Fruit fly (Drosophila melanogaster) whole organism, embryonic: Measurements from ENCODE around the gene BORCS5.

Source experiments
- Asciz ChIP-seq: fragments of 200-800 bp; sonication (Bioruptor generic); optimal IDR thresholded peaks from 2 replicates; lab custom pipeline; 2017; ENCODE audit warnings: missing biosample characterization, mild to moderate bottlenecking, missing genetic modification characterization, missing genetic modification reagents
- Atf3 ChIP-seq: fragments of 200-800 bp; sonication (Bioruptor generic); optimal IDR thresholded peaks from 3 replicates; lab custom pipeline; 2016; ENCODE audit warnings: missing biosample characterization, missing genetic modification characterization
- CG10366 ChIP-seq: fragments of 200-800 bp; sonication (Bioruptor generic); IDR thresholded peaks from 2 replicates; pipeline ENCODE4 v1.3.6; 2022; ENCODE audit warnings: missing biosample characterization, missing genetic modification characterization
- CG10654 ChIP-seq: fragments of 200-800 bp; sonication (Bioruptor generic); optimal IDR thresholded peaks from 2 replicates; lab custom pipeline; 2016; ENCODE audit warnings: missing biosample characterization, missing genetic modification characterization
- CG11456 ChIP-seq: fragments of 200-800 bp; sonication (Bioruptor generic); IDR thresholded peaks from 3 replicates; pipeline ENCODE4 v1.3.6; 2022; ENCODE audit warnings: missing biosample characterization, missing genetic modification characterization
- CG11695 ChIP-seq: fragments of 200-800 bp; sonication (Bioruptor generic); IDR thresholded peaks from 3 replicates; pipeline ENCODE4 v1.3.6; 2022; ENCODE audit warnings: missing biosample characterization, missing genetic modification characterization
- CG11723 ChIP-seq: fragments of 200-800 bp; sonication (Bioruptor generic); optimal IDR thresholded peaks from 2 replicates; lab custom pipeline; 2017; ENCODE audit warnings: missing biosample characterization, mild to moderate bottlenecking, missing genetic modification characterization
- CG1233 ChIP-seq: fragments of 200-800 bp; sonication (Bioruptor generic); optimal IDR thresholded peaks from 4 replicates; lab custom pipeline; 2018; ENCODE audit warnings: missing biosample characterization, mild to moderate bottlenecking, missing genetic modification characterization
- CG13287 ChIP-seq: fragments of 200-800 bp; sonication (Bioruptor generic); IDR thresholded peaks from 2 replicates; pipeline ENCODE4 v1.3.6; 2022; ENCODE audit warnings: missing biosample characterization, missing genetic modification characterization; ENCODE audit not compliant: partially characterized antibody
- CG15011 ChIP-seq: fragments of 200-800 bp; sonication (Bioruptor generic); optimal IDR thresholded peaks from 3 replicates; lab custom pipeline; 2018; ENCODE audit warnings: missing biosample characterization, mild to moderate bottlenecking, missing genetic modification characterization
- CG16863 ChIP-seq: fragments of 200-800 bp; sonication (Bioruptor generic); optimal IDR thresholded peaks from 3 replicates; lab custom pipeline; 2016; ENCODE audit warnings: missing biosample characterization, missing genetic modification characterization
- CG1792 ChIP-seq: fragments of 200-800 bp; sonication (Bioruptor generic); optimal IDR thresholded peaks from 2 replicates; lab custom pipeline; 2016; ENCODE audit warnings: missing biosample characterization, missing genetic modification characterization
- CG2199 ChIP-seq: fragments of 200-800 bp; sonication (Bioruptor generic); IDR thresholded peaks from 3 replicates; pipeline ENCODE4 v1.3.6; 2022; ENCODE audit warnings: missing biosample characterization, missing genetic modification characterization
- CG2678 ChIP-seq: fragments of 200-800 bp; sonication (Bioruptor generic); optimal IDR thresholded peaks from 3 replicates; lab custom pipeline; 2019; ENCODE audit warnings: missing biosample characterization, mild to moderate bottlenecking, missing genetic modification characterization, moderate library complexity
- CG34224 ChIP-seq: fragments of 200-800 bp; sonication (Bioruptor generic); IDR thresholded peaks from 3 replicates; pipeline ENCODE4 v1.3.6; 2022; ENCODE audit warnings: missing biosample characterization, missing genetic modification characterization; ENCODE audit not compliant: partially characterized antibody
- CG3838 ChIP-seq: fragments of 200-800 bp; sonication (Bioruptor generic); optimal IDR thresholded peaks from 3 replicates; lab custom pipeline; 2016; ENCODE audit warnings: missing biosample characterization, missing genetic modification characterization
- CG6175 ChIP-seq: fragments of 200-800 bp; sonication (Bioruptor generic); IDR thresholded peaks from 3 replicates; pipeline ENCODE4 v1.3.6; 2022; ENCODE audit warnings: missing biosample characterization, missing genetic modification characterization
- CG7745 ChIP-seq: fragments of 200-800 bp; sonication (Bioruptor generic); optimal IDR thresholded peaks from 2 replicates; lab custom pipeline; 2018; ENCODE audit warnings: missing biosample characterization, mild to moderate bottlenecking, missing genetic modification characterization, moderate library complexity
- CG8359 ChIP-seq: fragments of 200-800 bp; sonication (Bioruptor generic); optimal IDR thresholded peaks from 2 replicates; lab custom pipeline; 2017; ENCODE audit warnings: missing biosample characterization, mild to moderate bottlenecking, missing genetic modification characterization, borderline replicate concordance
- Dll ChIP-seq: fragments of 200-800 bp; sonication (Bioruptor generic); IDR thresholded peaks from 4 replicates; pipeline ENCODE4 v1.3.6; 2022; ENCODE audit warnings: missing biosample characterization, missing genetic modification characterization; ENCODE audit not compliant: partially characterized antibody
- E2f1 ChIP-seq: fragments of 200-800 bp; sonication (Bioruptor generic); IDR thresholded peaks from 2 replicates; pipeline ENCODE4 v1.3.6; 2022; ENCODE audit warnings: missing biosample characterization, missing genetic modification characterization
- Hmx ChIP-seq: fragments of 200-800 bp; sonication (Bioruptor generic); optimal IDR thresholded peaks from 2 replicates; lab custom pipeline; 2016; ENCODE audit warnings: missing biosample characterization, missing genetic modification characterization
- Lhr ChIP-seq: fragments of 200-800 bp; sonication (Bioruptor generic); optimal IDR thresholded peaks from 3 replicates; lab custom pipeline; 2017; ENCODE audit warnings: mild to moderate bottlenecking, missing biosample characterization, missing genetic modification reagents, missing genetic modification characterization
- MESR4 ChIP-seq: fragments of 200-800 bp; sonication (Bioruptor generic); optimal IDR thresholded peaks from 2 replicates; lab custom pipeline; 2018; ENCODE audit warnings: missing biosample characterization, mild to moderate bottlenecking, missing genetic modification characterization, moderate library complexity
- Meics ChIP-seq: fragments of 200-800 bp; sonication (Bioruptor generic); optimal IDR thresholded peaks from 2 replicates; lab custom pipeline; 2017; ENCODE audit warnings: missing biosample characterization, mild to moderate bottlenecking, missing genetic modification characterization
- Oaz ChIP-seq: fragments of 200-800 bp; sonication (Bioruptor generic); IDR thresholded peaks from 2 replicates; pipeline ENCODE4 v1.3.6; 2022; ENCODE audit warnings: missing biosample characterization, missing genetic modification characterization
- Opbp ChIP-seq: fragments of 200-800 bp; sonication (Bioruptor generic); IDR thresholded peaks from 3 replicates; pipeline ENCODE4 v1.3.6; 2022; ENCODE audit warnings: missing biosample characterization, missing genetic modification characterization; ENCODE audit not compliant: partially characterized antibody
- Rfx ChIP-seq: fragments of 200-800 bp; sonication (Bioruptor generic); IDR thresholded peaks from 2 replicates; pipeline ENCODE4 v1.3.6; 2022; ENCODE audit warnings: missing biosample characterization, missing genetic modification characterization
- Rx ChIP-seq: fragments of 200-800 bp; sonication (Bioruptor generic); IDR thresholded peaks from 2 replicates; pipeline ENCODE4 v1.3.6; 2022; ENCODE audit warnings: missing biosample characterization, missing genetic modification characterization
- TFAM ChIP-seq: fragments of 200-800 bp; sonication (Bioruptor generic); optimal IDR thresholded peaks from 2 replicates; lab custom pipeline; 2017; ENCODE audit warnings: missing biosample characterization, missing genetic modification characterization, inconsistent platforms
- Taf1 ChIP-seq: fragments of 200-800 bp; sonication (Bioruptor generic); IDR thresholded peaks from 2 replicates; pipeline ENCODE4 v1.3.6; 2022; ENCODE audit warnings: missing biosample characterization, missing genetic modification characterization
- ab ChIP-seq: fragments of 200-800 bp; sonication (Bioruptor generic); optimal IDR thresholded peaks from 2 replicates; lab custom pipeline; 2016; ENCODE audit warnings: missing biosample characterization, missing genetic modification characterization
- al ChIP-seq: fragments of 200-800 bp; sonication (Bioruptor generic); IDR thresholded peaks from 2 replicates; pipeline ENCODE4 v1.3.6; 2022; ENCODE audit warnings: missing biosample characterization, missing genetic modification characterization
- ato ChIP-seq: fragments of 200-800 bp; sonication (Bioruptor generic); IDR thresholded peaks from 2 replicates; pipeline ENCODE4 v1.3.6; 2022; ENCODE audit warnings: missing biosample characterization, missing genetic modification characterization; ENCODE audit not compliant: partially characterized antibody
- cad ChIP-seq: fragments of >200 bp; optimal IDR thresholded peaks from 2 replicates; lab custom pipeline; 2017; ENCODE audit warnings: missing biosample characterization, missing genetic modification characterization
- corto ChIP-seq: fragments of 200-800 bp; sonication (Bioruptor generic); optimal IDR thresholded peaks from 2 replicates; lab custom pipeline; 2016; ENCODE audit warnings: missing biosample characterization, mild to moderate bottlenecking, missing genetic modification characterization, moderate library complexity
- croc ChIP-seq: fragments of 200-800 bp; sonication (Bioruptor generic); conservative IDR thresholded peaks from 3 replicates; pipeline ENCODE4 v1.3.6; 2022; ENCODE audit warnings: missing biosample characterization, missing genetic modification characterization
- dati ChIP-seq: fragments of 200-800 bp; sonication (Bioruptor generic); IDR thresholded peaks from 2 replicates; pipeline ENCODE4 v1.3.6; 2022; ENCODE audit warnings: missing biosample characterization, missing genetic modification characterization
- fu2 ChIP-seq: fragments of 200-800 bp; sonication (Bioruptor generic); optimal IDR thresholded peaks from 2 replicates; lab custom pipeline; 2016; ENCODE audit warnings: missing biosample characterization, missing genetic modification characterization
- gem ChIP-seq: fragments of 200-800 bp; sonication (Bioruptor generic); optimal IDR thresholded peaks from 2 replicates; lab custom pipeline; 2019; ENCODE audit warnings: missing biosample characterization, mild to moderate bottlenecking, missing genetic modification characterization, moderate library complexity
- klu ChIP-seq: fragments of 200-800 bp; sonication (Bioruptor generic); IDR thresholded peaks from 2 replicates; pipeline ENCODE4 v1.3.6; 2022; ENCODE audit warnings: missing biosample characterization, missing genetic modification characterization
- lov ChIP-seq, 2 experiments: fragments of 200-800 bp in 1 of 2; fragments of >200 bp in 1 of 2; sonication (Bioruptor generic) in 1 of 2; IDR thresholded peaks in 1 of 2; optimal IDR thresholded peaks in 1 of 2; 2 replicates in 1 of 2; 3 replicates in 1 of 2; pipeline versions ENCODE4 v1.3.6 to Lab custom; 2017 to 2022; ENCODE audit warnings: missing biosample characterization in 1 of 2, missing genetic modification characterization in 1 of 2
- odd ChIP-seq: fragments of 200-800 bp; sonication (Bioruptor generic); optimal IDR thresholded peaks from 2 replicates; lab custom pipeline; 2017; ENCODE audit warnings: missing biosample characterization, mild to moderate bottlenecking, missing genetic modification characterization
- pho ChIP-seq: fragments of 200-800 bp; sonication (Bioruptor generic); optimal IDR thresholded peaks from 2 replicates; lab custom pipeline; 2016; ENCODE audit warnings: missing biosample characterization, missing genetic modification characterization
- prd ChIP-seq, 3 experiments: fragments of >200 bp in 2 of 3; fragments of 200-800 bp in 1 of 3; sonication (Bioruptor generic) in 1 of 3; optimal IDR thresholded peaks in 2 of 3; IDR thresholded peaks in 1 of 3; 2 replicates in 2 of 3; 3 replicates in 1 of 3; pipeline versions ENCODE4 v1.3.6 to Lab custom; 2017 to 2022; ENCODE audit warnings: missing biosample characterization in 1 of 3, missing genetic modification characterization in 1 of 3
- pros ChIP-seq: fragments of 200-800 bp; sonication (Bioruptor generic); optimal IDR thresholded peaks from 3 replicates; lab custom pipeline; 2019; ENCODE audit warnings: missing biosample characterization, mild to moderate bottlenecking, missing genetic modification characterization, moderate library complexity
- scrt ChIP-seq: fragments of 200-800 bp; sonication (Bioruptor generic); optimal IDR thresholded peaks from 2 replicates; lab custom pipeline; 2018; ENCODE audit warnings: missing biosample characterization, mild to moderate bottlenecking, missing genetic modification characterization, moderate library complexity
- tio ChIP-seq: fragments of 200-800 bp; sonication (Bioruptor generic); optimal IDR thresholded peaks from 2 replicates; lab custom pipeline; 2017; ENCODE audit warnings: missing biosample characterization, missing genetic modification characterization, inconsistent platforms
- zf30C ChIP-seq: fragments of 200-800 bp; sonication (Bioruptor generic); optimal IDR thresholded peaks from 3 replicates; lab custom pipeline; 2018; ENCODE audit warnings: missing biosample characterization, mild to moderate bottlenecking, missing genetic modification characterization
- zfh1 ChIP-seq: fragments of 200-800 bp; sonication (Bioruptor generic); IDR thresholded peaks from 3 replicates; pipeline ENCODE4 v1.3.6; 2022; ENCODE audit warnings: missing biosample characterization, missing genetic modification characterization

Gene BORCS5

dm6 chrX:11821946-11822345, 50.6 kb downstream of the BORCS5 start (continued):
- TF ChIP-seq ato (no peak), Rx (GFP tag; lab: Robert Waterston, UW) (no peak), CG3838 (GFP tag; lab: Kevin White, UChicago) (no peak), CG11456 (GFP tag; lab: Robert Waterston, UW) (0 out of 3 replicates have a peak, but pooled peaks have one; percentile 38), cad (no peak), croc (GFP tag; lab: Robert Waterston, UW) (no peak), lov (optimal IDR thresholded peaks at IDR 0.05; lab: Kevin White, UChicago) (no peak), lov (GFP tag; IDR thresholded peaks at IDR 0.05; lab: Robert Waterston, UW) (no peak), Rfx (GFP tag; lab: Robert Waterston, UW) (0 out of 2 replicates have a peak, but pooled peaks have one; percentile 26), Atf3 (GFP tag; lab: Kevin White, UChicago) (no peak), CG10654 (GFP tag; lab: Kevin White, UChicago) (no peak), pros (GFP tag; lab: Kevin White, UChicago) (no peak), ab (GFP tag; lab: Kevin White, UChicago) (no peak), MESR4 (no peak), Asciz (GFP tag; lab: Kevin White, UChicago) (no peak), CG13287 (GFP tag; lab: Robert Waterston, UW) (0 out of 2 replicates have a peak, but pooled peaks have one; percentile 9), zf30C (GFP tag; lab: Kevin White, UChicago) (no peak), CG11695 (GFP tag; lab: Robert Waterston, UW) (no peak), Taf1 (GFP tag; lab: Robert Waterston, UW) (no peak), E2f1 (GFP tag; lab: Robert Waterston, UW) (0 out of 2 replicates have a peak, but pooled peaks have one; percentile 23), klu (GFP tag; lab: Robert Waterston, UW) (no peak), Hmx (GFP tag; lab: Kevin White, UChicago) (no peak), CG6175 (GFP tag; lab: Robert Waterston, UW) (no peak), zfh1 (GFP tag; lab: Robert Waterston, UW) (no peak), CG1233 (GFP tag; lab: Kevin White, UChicago) (no peak), gem (tag; lab: Kevin White, UChicago) (no peak), Oaz (no peak), fu2 (GFP tag; lab: Kevin White, UChicago) (no peak), CG16863 (no peak), Dll (GFP tag; lab: Robert Waterston, UW) (no peak), al (no peak), tio (GFP tag; lab: Kevin White, UChicago) (no peak), Lhr (GFP tag; lab: Kevin White, UChicago) (no peak), scrt (GFP tag; lab: Kevin White, UChicago) (no peak), Meics (GFP tag; lab: Kevin White, UChicago) (peak; percentile 29), Opbp (GFP tag; lab: Robert Waterston, UW) (no peak), odd (GFP tag; lab: Kevin White, UChicago) (no peak), pho (no peak), CG1792 (GFP tag; lab: Kevin White, UChicago) (no peak), corto (GFP tag; lab: Kevin White, UChicago) (no peak), CG2199 (GFP tag; lab: Robert Waterston, UW) (no peak), TFAM (no peak), CG34224 (GFP tag; lab: Robert Waterston, UW) (no peak), CG10366 (GFP tag; lab: Robert Waterston, UW) (no peak), CG2678 (tag; lab: Kevin White, UChicago) (peak; percentile 28), dati (GFP tag; lab: Robert Waterston, UW) (no peak), CG11723 (no peak), prd (optimal IDR thresholded peaks at IDR 0.05; lab: Kevin White, UChicago) (no peak), prd (GFP tag; IDR thresholded peaks at IDR 0.05; lab: Robert Waterston, UW) (no peak), CG8359 (GFP tag; lab: Kevin White, UChicago) (no peak), CG7745 (tag; lab: Kevin White, UChicago) (no peak), CG15011 (GFP tag; lab: Kevin White, UChicago) (no peak)
